Fruit fly (Drosophila melanogaster) whole organism, embryonic: Measurements from ENCODE around the gene CG6843.
A peak's percentile ranks its signal among the peaks of the same experiment; 100 is the strongest.

Source experiments
- ATbp ChIP-seq: fragments of 200-800 bp; sonication (Bioruptor generic); optimal IDR thresholded peaks from 2 replicates; lab custom pipeline; 2017; ENCODE audit warnings: missing biosample characterization, mild to moderate bottlenecking, missing genetic modification characterization, missing genetic modification reagents
- Adf1 ChIP-seq: fragments of 200-800 bp; sonication (Bioruptor generic); IDR thresholded peaks from 2 replicates; pipeline ENCODE4 v1.3.6; 2022; ENCODE audit warnings: missing biosample characterization, missing genetic modification characterization
- B-H1 ChIP-seq: fragments of 200-800 bp; sonication (Bioruptor generic); IDR thresholded peaks from 3 replicates; pipeline ENCODE4 v1.3.6; 2022; ENCODE audit warnings: missing biosample characterization, missing genetic modification characterization
- B-H2 ChIP-seq: fragments of 200-800 bp; sonication (Bioruptor generic); optimal IDR thresholded peaks from 2 replicates; lab custom pipeline; 2018; ENCODE audit warnings: missing biosample characterization, mild to moderate bottlenecking, missing genetic modification characterization
- CG12769 ChIP-seq: fragments of 200-800 bp; sonication (Bioruptor generic); optimal IDR thresholded peaks from 2 replicates; lab custom pipeline; 2019; ENCODE audit warnings: missing biosample characterization, mild to moderate bottlenecking, missing genetic modification characterization, moderate library complexity
- CG13296 ChIP-seq: fragments of 200-800 bp; sonication (Bioruptor generic); optimal IDR thresholded peaks from 3 replicates; lab custom pipeline; 2018; ENCODE audit warnings: missing biosample characterization, mild to moderate bottlenecking, missing genetic modification characterization
- CG13624 ChIP-seq: fragments of 200-800 bp; sonication (Bioruptor generic); optimal IDR thresholded peaks from 2 replicates; lab custom pipeline; 2016; ENCODE audit warnings: missing biosample characterization, missing genetic modification characterization
- CG14860 ChIP-seq: fragments of 200-800 bp; sonication (Bioruptor generic); IDR thresholded peaks from 3 replicates; pipeline ENCODE4 v1.3.6; 2022; ENCODE audit warnings: missing biosample characterization, missing genetic modification characterization; ENCODE audit not compliant: partially characterized antibody
- CG1529 ChIP-seq: fragments of 200-800 bp; sonication (Bioruptor generic); optimal IDR thresholded peaks from 3 replicates; lab custom pipeline; 2018; ENCODE audit warnings: missing biosample characterization, missing genetic modification characterization
- CG1602 ChIP-seq: fragments of 200-800 bp; sonication (Bioruptor generic); optimal IDR thresholded peaks from 3 replicates; lab custom pipeline; 2016; ENCODE audit warnings: missing biosample characterization, missing genetic modification characterization
- CG17612 ChIP-seq: fragments of 200-800 bp; sonication (Bioruptor generic); IDR thresholded peaks from 2 replicates; pipeline ENCODE4 v1.3.6; 2022; ENCODE audit warnings: missing biosample characterization, missing genetic modification characterization
- CG18262 ChIP-seq: fragments of 200-800 bp; optimal IDR thresholded peaks from 3 replicates; lab custom pipeline; 2019; ENCODE audit warnings: missing biosample characterization, mild to moderate bottlenecking, missing genetic modification characterization, moderate library complexity
- CG2712 ChIP-seq: fragments of 200-800 bp; optimal IDR thresholded peaks from 3 replicates; lab custom pipeline; 2019; ENCODE audit warnings: missing biosample characterization, mild to moderate bottlenecking, missing genetic modification characterization, moderate library complexity
- CG31365 ChIP-seq: fragments of 200-800 bp; sonication (Bioruptor generic); optimal IDR thresholded peaks from 2 replicates; lab custom pipeline; 2018; ENCODE audit warnings: missing biosample characterization, mild to moderate bottlenecking, missing genetic modification characterization
- CG32532 ChIP-seq: fragments of 200-800 bp; sonication (Bioruptor generic); IDR thresholded peaks from 2 replicates; pipeline ENCODE4 v1.3.6; 2022; ENCODE audit warnings: missing biosample characterization, missing genetic modification characterization
- CG3281 ChIP-seq: fragments of 200-800 bp; sonication (Bioruptor generic); optimal IDR thresholded peaks from 3 replicates; lab custom pipeline; 2017; ENCODE audit warnings: missing biosample characterization, mild to moderate bottlenecking, missing genetic modification characterization
- CG3407 ChIP-seq: fragments of 200-800 bp; sonication (Bioruptor generic); optimal IDR thresholded peaks from 2 replicates; lab custom pipeline; 2018; ENCODE audit warnings: missing biosample characterization, mild to moderate bottlenecking, missing genetic modification characterization
- CG4328 ChIP-seq: fragments of 200-800 bp; sonication (Bioruptor generic); optimal IDR thresholded peaks from 3 replicates; lab custom pipeline; 2017; ENCODE audit warnings: missing biosample characterization, missing genetic modification reagents, missing genetic modification characterization
- CG4820 ChIP-seq: fragments of 200-800 bp; sonication (Bioruptor generic); optimal IDR thresholded peaks from 3 replicates; lab custom pipeline; 2016; ENCODE audit warnings: missing biosample characterization, missing genetic modification characterization
- CoRest ChIP-seq: fragments of 200-800 bp; sonication (Bioruptor generic); optimal IDR thresholded peaks from 3 replicates; lab custom pipeline; 2018; ENCODE audit warnings: missing biosample characterization, mild to moderate bottlenecking, missing genetic modification characterization, moderate library complexity
- D ChIP-seq, 2 experiments: fragments of 200-800 bp in 1 of 2; fragments of >200 bp in 1 of 2; sonication (Bioruptor generic) in 1 of 2; optimal IDR thresholded peaks; 2 replicates in 1 of 2; 3 replicates in 1 of 2; lab custom pipeline; 2017; ENCODE audit warnings: mild to moderate bottlenecking in 1 of 2, missing biosample characterization in 1 of 2, missing genetic modification characterization in 1 of 2, missing genetic modification reagents in 1 of 2
- Deaf1 ChIP-seq: fragments of 200-800 bp; optimal IDR thresholded peaks from 3 replicates; lab custom pipeline; 2019; ENCODE audit warnings: missing biosample characterization, mild to moderate bottlenecking, missing genetic modification characterization, moderate library complexity
- Doc3 ChIP-seq: fragments of 200-800 bp; sonication (Bioruptor generic); IDR thresholded peaks from 3 replicates; pipeline ENCODE4 v1.3.6; 2022; ENCODE audit warnings: missing biosample characterization, missing genetic modification characterization; ENCODE audit not compliant: partially characterized antibody
- Dref ChIP-seq: fragments of 200-800 bp; sonication (Bioruptor generic); IDR thresholded peaks from 2 replicates; pipeline ENCODE4 v1.3.6; 2022; ENCODE audit warnings: missing biosample characterization, missing genetic modification characterization
- GATAe ChIP-seq: fragments of 200-800 bp; sonication (Bioruptor generic); conservative IDR thresholded peaks from 2 replicates; pipeline ENCODE4 v1.3.6; 2022; ENCODE audit warnings: missing biosample characterization, missing genetic modification characterization
- Lim3 ChIP-seq: fragments of 200-800 bp; sonication (Bioruptor generic); IDR thresholded peaks from 2 replicates; pipeline ENCODE4 v1.3.6; 2022; ENCODE audit warnings: missing biosample characterization, missing genetic modification characterization
- NC2α ChIP-seq: fragments of 200-800 bp; sonication (Bioruptor generic); optimal IDR thresholded peaks from 2 replicates; lab custom pipeline; 2016; ENCODE audit warnings: missing biosample characterization, missing genetic modification characterization
- Nf-YA ChIP-seq: fragments of 200-800 bp; sonication (Bioruptor generic); IDR thresholded peaks from 2 replicates; pipeline ENCODE4 v1.3.6; 2022; ENCODE audit warnings: missing biosample characterization, missing genetic modification characterization
- Poxn ChIP-seq: fragments of 200-800 bp; sonication (Bioruptor generic); IDR thresholded peaks from 2 replicates; pipeline ENCODE4 v1.3.6; 2022; ENCODE audit warnings: missing biosample characterization, missing genetic modification characterization
- abd-A ChIP-seq: fragments of 200-800 bp; sonication (Bioruptor generic); optimal IDR thresholded peaks from 3 replicates; lab custom pipeline; 2019; ENCODE audit warnings: missing biosample characterization, mild to moderate bottlenecking, missing genetic modification characterization, moderate library complexity
- aop ChIP-seq: fragments of 200-800 bp; sonication (Bioruptor generic); IDR thresholded peaks from 2 replicates; pipeline ENCODE4 v1.3.6; 2022; ENCODE audit warnings: missing biosample characterization, missing genetic modification characterization
- ap ChIP-seq: fragments of 200-800 bp; sonication (Bioruptor generic); IDR thresholded peaks from 2 replicates; pipeline ENCODE4 v1.3.6; 2022; ENCODE audit warnings: missing biosample characterization, missing genetic modification characterization
- ash1 ChIP-seq: fragments of 200-800 bp; sonication (Bioruptor generic); optimal IDR thresholded peaks from 2 replicates; lab custom pipeline; 2018; ENCODE audit warnings: missing biosample characterization, mild to moderate bottlenecking, missing genetic modification characterization
- bigmax ChIP-seq: fragments of 200-800 bp; sonication (Bioruptor generic); optimal IDR thresholded peaks from 2 replicates; lab custom pipeline; 2018; ENCODE audit warnings: missing biosample characterization, mild to moderate bottlenecking, missing genetic modification characterization
- chinmo ChIP-seq: fragments of 200-800 bp; sonication (Bioruptor generic); IDR thresholded peaks from 4 replicates; pipeline ENCODE4 v1.3.6; 2022; ENCODE audit warnings: missing biosample characterization, missing genetic modification characterization; ENCODE audit not compliant: partially characterized antibody
- dmrt11E ChIP-seq: fragments of 200-800 bp; sonication (Bioruptor generic); optimal IDR thresholded peaks from 3 replicates; lab custom pipeline; 2018; ENCODE audit warnings: missing biosample characterization, mild to moderate bottlenecking, missing genetic modification characterization, moderate library complexity
- fd3F ChIP-seq: fragments of 200-800 bp; sonication (Bioruptor generic); optimal IDR thresholded peaks from 2 replicates; lab custom pipeline; 2018; ENCODE audit warnings: missing biosample characterization, mild to moderate bottlenecking, missing genetic modification characterization, moderate library complexity
- hb ChIP-seq: fragments of 200-800 bp; sonication (Bioruptor generic); IDR thresholded peaks from 3 replicates; pipeline ENCODE4 v1.3.6; 2022; ENCODE audit warnings: missing biosample characterization, missing genetic modification characterization; ENCODE audit not compliant: partially characterized antibody
- ind ChIP-seq: fragments of 200-800 bp; sonication (Bioruptor generic); optimal IDR thresholded peaks from 3 replicates; lab custom pipeline; 2016; ENCODE audit warnings: missing biosample characterization, missing genetic modification characterization
- kay ChIP-seq: fragments of 200-800 bp; sonication (Bioruptor generic); optimal IDR thresholded peaks from 2 replicates; lab custom pipeline; 2016; ENCODE audit warnings: missing biosample characterization, missing genetic modification characterization
- pros ChIP-seq: fragments of 200-800 bp; sonication (Bioruptor generic); optimal IDR thresholded peaks from 3 replicates; lab custom pipeline; 2019; ENCODE audit warnings: missing biosample characterization, mild to moderate bottlenecking, missing genetic modification characterization, moderate library complexity
- row ChIP-seq: fragments of 200-800 bp; sonication (Bioruptor generic); IDR thresholded peaks from 3 replicates; pipeline ENCODE4 v1.3.6; 2022; ENCODE audit warnings: missing biosample characterization, missing genetic modification characterization
- salm ChIP-seq: fragments of 200-800 bp; sonication (Bioruptor generic); optimal IDR thresholded peaks from 2 replicates; lab custom pipeline; 2018; ENCODE audit warnings: missing biosample characterization, mild to moderate bottlenecking, missing genetic modification characterization
- sima ChIP-seq: fragments of 200-800 bp; sonication (Bioruptor generic); optimal IDR thresholded peaks from 2 replicates; lab custom pipeline; 2016; ENCODE audit warnings: missing biosample characterization, missing genetic modification characterization
- tio ChIP-seq: fragments of 200-800 bp; sonication (Bioruptor generic); optimal IDR thresholded peaks from 2 replicates; lab custom pipeline; 2017; ENCODE audit warnings: missing biosample characterization, missing genetic modification characterization, inconsistent platforms
- ttk ChIP-seq: fragments of 200-800 bp; sonication (Bioruptor generic); IDR thresholded peaks from 2 replicates; pipeline ENCODE4 v2.1.2; 2022; ENCODE audit warnings: missing biosample characterization, missing genetic modification characterization
- tup ChIP-seq: fragments of 200-800 bp; sonication (Bioruptor generic); optimal IDR thresholded peaks from 2 replicates; lab custom pipeline; 2016; ENCODE audit warnings: missing biosample characterization, mild to moderate bottlenecking, missing genetic modification characterization, moderate library complexity
- tx ChIP-seq: fragments of 200-800 bp; sonication (Bioruptor generic); optimal IDR thresholded peaks from 2 replicates; lab custom pipeline; 2016; ENCODE audit warnings: missing biosample characterization, missing genetic modification characterization
- vnd ChIP-seq: fragments of 200-800 bp; sonication (Bioruptor generic); IDR thresholded peaks from 3 replicates; pipeline ENCODE4 v1.3.6; 2022; ENCODE audit warnings: missing biosample characterization, missing genetic modification characterization; ENCODE audit not compliant: partially characterized antibody
- zf30C ChIP-seq: fragments of 200-800 bp; sonication (Bioruptor generic); optimal IDR thresholded peaks from 3 replicates; lab custom pipeline; 2018; ENCODE audit warnings: missing biosample characterization, mild to moderate bottlenecking, missing genetic modification characterization

Gene CG6843

dm6 chr3L:18898770-18899278 lies 2.6 kb upstream of the CG6843 start, which contains the start of gene RpL26 (continued):
- TF ChIP-seq vnd (GFP tag; lab: Robert Waterston, UW): peak; percentile 98
- TF ChIP-seq chinmo (GFP tag; lab: Robert Waterston, UW): peak; percentile 89
- TF ChIP-seq CG17612 (GFP tag; lab: Robert Waterston, UW): no peak
- peak; percentile 57; the same call in 1 of the 3 replicates for TF ChIP-seq B-H1 (GFP tag; lab: Robert Waterston, UW)
- peak; percentile 97 for TF ChIP-seq hb
- peak; percentile 64 for TF ChIP-seq ind (GFP tag; lab: Kevin White, UChicago)
- TF ChIP-seq CG4328: peak; percentile 77
- TF ChIP-seq CG1529: no peak
- peak; percentile 98 for TF ChIP-seq CG14860
- TF ChIP-seq CG3407 (GFP tag; lab: Kevin White, UChicago): peak; percentile 61
- TF ChIP-seq Dref (GFP tag; lab: Robert Waterston, UW): peak; percentile 58
- TF ChIP-seq tx (GFP tag; lab: Kevin White, UChicago): peak; percentile 85
- TF ChIP-seq GATAe (GFP tag; lab: Robert Waterston, UW): peak; percentile 67
- no peak for TF ChIP-seq ATbp (GFP tag; lab: Kevin White, UChicago)
- no peak for TF ChIP-seq abd-A (tag; lab: Kevin White, UChicago)
- no peak for TF ChIP-seq salm (tag; lab: Kevin White, UChicago)
- TF ChIP-seq CG2712: peak; percentile 75
- peak; percentile 57 for TF ChIP-seq NC2α
- no peak; the same call in 1 of the 2 replicates for TF ChIP-seq ap (GFP tag; lab: Robert Waterston, UW)
- TF ChIP-seq Deaf1 (tag; lab: Kevin White, UChicago): no peak
- TF ChIP-seq pros (GFP tag; lab: Kevin White, UChicago): no peak
- TF ChIP-seq CG1602: peak; percentile 78
- TF ChIP-seq Doc3 (GFP tag; lab: Robert Waterston, UW): peak; percentile 97
- peak; percentile 90 for TF ChIP-seq CoRest
- peak; percentile 43 for TF ChIP-seq Adf1 (GFP tag; lab: Robert Waterston, UW)
- peak; percentile 60 for TF ChIP-seq CG18262 (tag; lab: Kevin White, UChicago)
- TF ChIP-seq CG13296 (GFP tag; lab: Kevin White, UChicago): peak; percentile 82
- TF ChIP-seq CG32532 (GFP tag; lab: Robert Waterston, UW): peak; percentile 71
- peak; percentile 83 for TF ChIP-seq B-H2
- TF ChIP-seq CG13624: peak; percentile 92
- TF ChIP-seq aop (GFP tag; lab: Robert Waterston, UW): no peak
- peak; percentile 72 for TF ChIP-seq CG3281 (GFP tag; lab: Kevin White, UChicago)
- 0 out of 2 replicates have a peak, but pooled peaks have one; percentile 12 for TF ChIP-seq Nf-YA
- TF ChIP-seq Lim3 (GFP tag; lab: Robert Waterston, UW): no peak
- peak; percentile 96 for TF ChIP-seq row
- peak; percentile 56 for TF ChIP-seq CG12769 (tag; lab: Kevin White, UChicago)
- TF ChIP-seq tup (GFP tag; lab: Kevin White, UChicago): peak; percentile 17
- no peak for TF ChIP-seq bigmax (GFP tag; lab: Kevin White, UChicago)
- TF ChIP-seq kay (GFP tag; lab: Kevin White, UChicago): peak; percentile 40
- TF ChIP-seq CG31365 (tag; lab: Kevin White, UChicago): peak; percentile 29
- TF ChIP-seq sima: peak; percentile 47
- peak; percentile 42; the same call in 1 of the 2 replicates for TF ChIP-seq ttk
- TF ChIP-seq ash1 (GFP tag; lab: Kevin White, UChicago): no peak
- TF ChIP-seq CG4820: peak; percentile 37
- peak; percentile 73 for TF ChIP-seq dmrt11E
- no peak for TF ChIP-seq Poxn (GFP tag; lab: Robert Waterston, UW)
- TF ChIP-seq tio (GFP tag; lab: Kevin White, UChicago): no peak
- TF ChIP-seq zf30C (GFP tag; lab: Kevin White, UChicago): no peak
- TF ChIP-seq D (optimal IDR thresholded peaks at IDR 0.05; lab: Kevin White, UChicago): peak; percentile 52
- TF ChIP-seq D (GFP tag; optimal IDR thresholded peaks at IDR 0.05; lab: Kevin White, UChicago): peak; percentile 17
- TF ChIP-seq fd3F (GFP tag; lab: Kevin White, UChicago): peak; percentile 66
